Worm (Caenorhabditis elegans): ENCODE data around the gene nspb-9.

nspb-9 gene

ce11 chrII:14626883-14627282 is 46.2 kb downstream of the nspb-9 start (continued):
- TF ChIP-seq aptf-3 (GFP tag; IDR thresholded peaks at IDR 0.05) (no peak), dpl-1 (GFP tag; optimal IDR thresholded peaks at IDR 0.05) (no peak)

- TF ChIP-seq madf-8 (GFP tag; conservative IDR thresholded peaks at IDR 0.05) (no peak), sdz-38 (tag; optimal IDR thresholded peaks at IDR 0.05) (no peak)
These were observed 46.7 kb downstream of the nspb-9 start, which contains the start of gene tag-297 for ce11 chrII:14627330-14627729. tag-297 (plus strand) TSS chrII:14627630.

Data from whole organism, young adult.